Worm (Caenorhabditis elegans): Measurements from ENCODE around the gene tbc-13.

ce11 chrX:12517307-12517706 lies 32.5 kb downstream of the tbc-13 start:
- TF ChIP-seq med-1 (GFP tag; optimal IDR thresholded peaks at IDR 0.05; ENCODE audit: insufficient read depth) (no peak), T22C8.4 (GFP tag; IDR thresholded peaks at IDR 0.05) (no peak), cog-1 (tag; optimal IDR thresholded peaks at IDR 0.05) (no peak), ztf-29 (GFP tag; IDR thresholded peaks at IDR 0.05) (no peak), ref-1 (GFP tag; conservative IDR thresholded peaks at IDR 0.05) (no peak), flt-1 (GFP tag; IDR thresholded peaks at IDR 0.05) (no peak), klf-2 (GFP tag; conservative IDR thresholded peaks at IDR 0.05) (no peak), tab-1 (GFP tag; IDR thresholded peaks at IDR 0.05) (no peak), ztf-23 (GFP tag; IDR thresholded peaks at IDR 0.05) (no peak)
